Worm (Caenorhabditis elegans): ENCODE measurements around the gene tmbi-4.

DNA sequence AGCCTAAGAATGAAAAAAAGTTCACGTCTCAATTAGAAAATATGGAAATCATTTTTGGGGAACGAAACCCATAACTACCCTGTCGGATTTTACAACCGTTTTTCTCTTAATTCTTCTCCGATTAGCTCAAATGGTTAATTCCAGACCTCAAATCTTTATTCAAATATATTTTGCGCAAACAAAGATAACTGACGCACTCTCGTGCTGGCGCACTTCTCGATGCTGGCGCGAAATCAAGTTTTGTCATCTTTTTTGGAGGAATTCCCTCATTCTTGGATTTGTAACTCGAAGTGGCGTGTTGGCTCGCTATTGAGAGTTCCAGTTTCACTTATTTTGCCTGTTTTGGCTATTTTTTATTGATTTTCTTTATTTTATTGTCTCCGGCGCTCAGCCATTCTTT lies 33.0 kb upstream of the tmbi-4 start:
- TF ChIP-seq efl-1 (optimal IDR thresholded peaks at IDR 0.05) (peak in 1 of 2 experiments; percentile 56), efl-1 (GFP tag; optimal IDR thresholded peaks at IDR 0.05 in 1 of 2) (no peak), snpc-4 (tag; optimal IDR thresholded peaks at IDR 0.05) (no peak), nhr-47 (tag; optimal IDR thresholded peaks at IDR 0.05) (no peak), nhr-28 (tag; optimal IDR thresholded peaks at IDR 0.05) (no peak)

Data from whole organism, L1 larva.